Worm (Caenorhabditis elegans) whole organism, L2 larva: ENCODE results near the gene lev-8.

Source experiments
- C34F6.9 ChIP-seq: fragments of 150-350 bp; optimal IDR thresholded peaks from 2 replicates; lab custom pipeline; 2014; ENCODE audit warnings: missing biosample characterization, missing genetic modification characterization
- F13H6.1 ChIP-seq: sonication (generic microtip); optimal IDR thresholded peaks from 2 replicates; lab custom pipeline; 2016; ENCODE audit warnings: missing genetic modification characterization, missing compliant biosample characterization
- R02D3.7 ChIP-seq: fragments of 150-350 bp; optimal IDR thresholded peaks from 2 replicates; lab custom pipeline; 2014; ENCODE audit warnings: missing biosample characterization, missing genetic modification characterization
- Y55F3AM.14 ChIP-seq: fragments of 200-800 bp; sonication (Bioruptor generic); optimal IDR thresholded peaks from 2 replicates; lab custom pipeline; 2018; ENCODE audit warnings: mild to moderate bottlenecking, missing genetic modification characterization, missing compliant biosample characterization
- ZK546.5 ChIP-seq: sonication (generic microtip); optimal IDR thresholded peaks from 2 replicates; lab custom pipeline; 2017; ENCODE audit warnings: missing biosample characterization, missing genetic modification characterization
- alr-1 ChIP-seq: fragments of 150-350 bp; optimal IDR thresholded peaks from 2 replicates; lab custom pipeline; 2014; ENCODE audit warnings: missing biosample characterization, missing genetic modification characterization
- aly-2 ChIP-seq: fragments of 150-350 bp; optimal IDR thresholded peaks from 2 replicates; lab custom pipeline; 2014; ENCODE audit warnings: missing biosample characterization, missing genetic modification characterization
- ama-1 ChIP-seq: fragments of 150-350 bp; optimal IDR thresholded peaks from 2 replicates; lab custom pipeline; 2018; ENCODE audit warnings: inconsistent platforms
- blmp-1 ChIP-seq: sonication (generic microtip); optimal IDR thresholded peaks from 2 replicates; lab custom pipeline; 2017; ENCODE audit warnings: missing genetic modification characterization, mild to moderate bottlenecking, missing compliant biosample characterization, antibody characterized with exemption, moderate library complexity; ENCODE audit not compliant: insufficient read depth
- ceh-16 ChIP-seq: fragments of 150-350 bp; optimal IDR thresholded peaks from 2 replicates; lab custom pipeline; 2014; ENCODE audit warnings: missing biosample characterization, missing genetic modification characterization
- ceh-82 ChIP-seq: fragments of 150-350 bp; optimal IDR thresholded peaks from 2 replicates; lab custom pipeline; 2014; ENCODE audit warnings: missing biosample characterization, missing genetic modification characterization
- crh-2 ChIP-seq: sonication (generic microtip); optimal IDR thresholded peaks from 2 replicates; lab custom pipeline; 2017; ENCODE audit warnings: missing biosample characterization, missing genetic modification characterization
- dmd-4 ChIP-seq: sonication (generic microtip); optimal IDR thresholded peaks from 2 replicates; lab custom pipeline; 2017; ENCODE audit warnings: missing biosample characterization, missing genetic modification characterization
- egl-27 ChIP-seq: sonication (generic microtip); optimal IDR thresholded peaks from 3 replicates; lab custom pipeline; 2017; ENCODE audit warnings: missing biosample characterization, missing genetic modification reagents, missing genetic modification characterization
- elt-1 ChIP-seq: fragments of 150-350 bp; optimal IDR thresholded peaks from 2 replicates; lab custom pipeline; 2014; ENCODE audit warnings: missing biosample characterization, missing genetic modification characterization
- elt-3 ChIP-seq: sonication (generic microtip); optimal IDR thresholded peaks from 2 replicates; lab custom pipeline; 2017; ENCODE audit warnings: missing biosample characterization, missing genetic modification characterization
- fos-1 ChIP-seq: fragments of 150-350 bp; optimal IDR thresholded peaks from 2 replicates; lab custom pipeline; 2014; ENCODE audit warnings: missing biosample characterization, missing genetic modification characterization
- gmeb-1 ChIP-seq: fragments of 150-350 bp; optimal IDR thresholded peaks from 2 replicates; lab custom pipeline; 2014; ENCODE audit warnings: missing biosample characterization, missing genetic modification characterization
- lin-11 ChIP-seq: fragments of 150-350 bp; sonication (generic microtip); optimal IDR thresholded peaks from 2 replicates; lab custom pipeline; 2014; ENCODE audit warnings: missing biosample characterization, missing genetic modification characterization, inconsistent platforms, mixed read lengths
- lin-13 ChIP-seq: fragments of 150-350 bp; optimal IDR thresholded peaks from 2 replicates; lab custom pipeline; 2014; ENCODE audit warnings: missing biosample characterization, missing genetic modification reagents, missing genetic modification characterization
- lin-39 ChIP-seq: fragments of 150-350 bp; optimal IDR thresholded peaks from 2 replicates; lab custom pipeline; 2014; ENCODE audit warnings: missing biosample characterization, missing genetic modification reagents, missing genetic modification characterization
- lsy-2 ChIP-seq, 2 experiments: fragments of 150-350 bp in 1 of 2; sonication (generic microtip) in 1 of 2; optimal IDR thresholded peaks; 2 replicates each; lab custom pipeline; 2014 to 2017; ENCODE audit warnings: missing biosample characterization in 2 of 2, missing genetic modification characterization in 2 of 2
- mab-5 ChIP-seq: fragments of 150-350 bp; optimal IDR thresholded peaks from 2 replicates; lab custom pipeline; 2014; ENCODE audit warnings: missing biosample characterization, missing genetic modification characterization
- mbf-1 ChIP-seq: sonication (generic microtip); optimal IDR thresholded peaks from 2 replicates; lab custom pipeline; 2017; ENCODE audit warnings: missing biosample characterization, missing genetic modification characterization
- mdl-1 ChIP-seq, 2 experiments: fragments of 150-350 bp in 1 of 2; sonication (generic microtip) in 1 of 2; optimal IDR thresholded peaks; 2 replicates each; lab custom pipeline; 2017; ENCODE audit warnings: missing biosample characterization in 2 of 2, missing genetic modification characterization in 2 of 2
- nhr-10 ChIP-seq: sonication (generic microtip); optimal IDR thresholded peaks from 2 replicates; lab custom pipeline; 2017; ENCODE audit warnings: missing biosample characterization, missing genetic modification characterization
- nhr-11 ChIP-seq: fragments of 150-350 bp; optimal IDR thresholded peaks from 2 replicates; lab custom pipeline; 2014; ENCODE audit warnings: missing biosample characterization, missing genetic modification characterization
- nhr-12 ChIP-seq: fragments of 150-350 bp; optimal IDR thresholded peaks from 2 replicates; lab custom pipeline; 2014; ENCODE audit warnings: missing biosample characterization, missing genetic modification characterization
- nhr-129 ChIP-seq: fragments of 150-350 bp; optimal IDR thresholded peaks from 2 replicates; lab custom pipeline; 2014; ENCODE audit warnings: missing biosample characterization, missing genetic modification characterization
- nhr-21 ChIP-seq: fragments of 150-350 bp; optimal IDR thresholded peaks from 2 replicates; lab custom pipeline; 2014; ENCODE audit warnings: missing biosample characterization, missing genetic modification characterization
- nhr-23 ChIP-seq: fragments of 150-350 bp; optimal IDR thresholded peaks from 2 replicates; lab custom pipeline; 2014; ENCODE audit warnings: missing biosample characterization, missing genetic modification reagents, missing genetic modification characterization
- nhr-237 ChIP-seq: fragments of 150-350 bp; optimal IDR thresholded peaks from 2 replicates; lab custom pipeline; 2014; ENCODE audit warnings: missing biosample characterization, missing genetic modification characterization
- nhr-25 ChIP-seq: fragments of 150-350 bp; sonication (generic microtip); optimal IDR thresholded peaks from 3 replicates; lab custom pipeline; 2014; ENCODE audit warnings: missing biosample characterization, missing genetic modification characterization
- nhr-6 ChIP-seq: fragments of 150-350 bp; optimal IDR thresholded peaks from 2 replicates; lab custom pipeline; 2014; ENCODE audit warnings: missing biosample characterization, missing genetic modification characterization
- nhr-77 ChIP-seq: fragments of 150-350 bp; optimal IDR thresholded peaks from 2 replicates; lab custom pipeline; 2014; ENCODE audit warnings: missing biosample characterization, missing genetic modification characterization
- peb-1 ChIP-seq: fragments of 150-350 bp; optimal IDR thresholded peaks from 2 replicates; lab custom pipeline; 2014; ENCODE audit warnings: missing biosample characterization, missing genetic modification characterization
- sem-4 ChIP-seq: fragments of 150-350 bp; optimal IDR thresholded peaks from 2 replicates; lab custom pipeline; 2014; ENCODE audit warnings: missing biosample characterization, missing genetic modification reagents, missing genetic modification characterization
- skn-1 ChIP-seq: sonication (generic microtip); optimal IDR thresholded peaks from 2 replicates; lab custom pipeline; 2017; ENCODE audit warnings: missing biosample characterization, missing genetic modification characterization
- sma-3 ChIP-seq: sonication (generic microtip); optimal IDR thresholded peaks from 2 replicates; lab custom pipeline; 2016; ENCODE audit warnings: missing genetic modification reagents, missing genetic modification characterization, missing compliant biosample characterization
- sma-9 ChIP-seq, 2 experiments: fragments of 150-350 bp in 1 of 2; sonication (generic microtip) in 1 of 2; optimal IDR thresholded peaks; 2 replicates each; lab custom pipeline; 2014 to 2016; ENCODE audit warnings: missing genetic modification characterization in 2 of 2, mild to moderate bottlenecking in 1 of 2, missing biosample characterization in 1 of 2, missing compliant biosample characterization in 1 of 2, missing genetic modification reagents in 1 of 2, moderate library complexity in 1 of 2
- snpc-4 ChIP-seq: fragments of 150-350 bp; optimal IDR thresholded peaks from 2 replicates; lab custom pipeline; 2014; ENCODE audit warnings: missing biosample characterization, missing genetic modification characterization
- unc-39 ChIP-seq: fragments of 150-350 bp; optimal IDR thresholded peaks from 2 replicates; lab custom pipeline; 2014; ENCODE audit warnings: missing biosample characterization, missing genetic modification characterization
- unc-55 ChIP-seq: fragments of 150-350 bp; sonication (generic microtip); optimal IDR thresholded peaks from 3 replicates; lab custom pipeline; 2014; ENCODE audit warnings: missing biosample characterization, missing genetic modification reagents, missing genetic modification characterization
- unc-62 ChIP-seq: fragments of 150-350 bp; optimal IDR thresholded peaks from 2 replicates; lab custom pipeline; 2014; ENCODE audit warnings: missing biosample characterization, missing genetic modification reagents, missing genetic modification characterization
- zag-1 ChIP-seq: fragments of 150-350 bp; optimal IDR thresholded peaks from 2 replicates; lab custom pipeline; 2014; ENCODE audit warnings: missing biosample characterization, missing genetic modification characterization
- ztf-1 ChIP-seq: fragments of 200-800 bp; sonication (Bioruptor generic); conservative IDR thresholded peaks from 2 replicates; pipeline ENCODE4 v1.3.6; 2022; ENCODE audit warnings: missing genetic modification characterization, missing compliant biosample characterization
- ztf-11 ChIP-seq: sonication (generic microtip); optimal IDR thresholded peaks from 2 replicates; lab custom pipeline; 2017; ENCODE audit warnings: missing biosample characterization, missing genetic modification characterization
- ztf-4 ChIP-seq: fragments of 150-350 bp; optimal IDR thresholded peaks from 2 replicates; lab custom pipeline; 2014; ENCODE audit warnings: missing biosample characterization, missing genetic modification characterization

The lev-8 gene

DNA sequence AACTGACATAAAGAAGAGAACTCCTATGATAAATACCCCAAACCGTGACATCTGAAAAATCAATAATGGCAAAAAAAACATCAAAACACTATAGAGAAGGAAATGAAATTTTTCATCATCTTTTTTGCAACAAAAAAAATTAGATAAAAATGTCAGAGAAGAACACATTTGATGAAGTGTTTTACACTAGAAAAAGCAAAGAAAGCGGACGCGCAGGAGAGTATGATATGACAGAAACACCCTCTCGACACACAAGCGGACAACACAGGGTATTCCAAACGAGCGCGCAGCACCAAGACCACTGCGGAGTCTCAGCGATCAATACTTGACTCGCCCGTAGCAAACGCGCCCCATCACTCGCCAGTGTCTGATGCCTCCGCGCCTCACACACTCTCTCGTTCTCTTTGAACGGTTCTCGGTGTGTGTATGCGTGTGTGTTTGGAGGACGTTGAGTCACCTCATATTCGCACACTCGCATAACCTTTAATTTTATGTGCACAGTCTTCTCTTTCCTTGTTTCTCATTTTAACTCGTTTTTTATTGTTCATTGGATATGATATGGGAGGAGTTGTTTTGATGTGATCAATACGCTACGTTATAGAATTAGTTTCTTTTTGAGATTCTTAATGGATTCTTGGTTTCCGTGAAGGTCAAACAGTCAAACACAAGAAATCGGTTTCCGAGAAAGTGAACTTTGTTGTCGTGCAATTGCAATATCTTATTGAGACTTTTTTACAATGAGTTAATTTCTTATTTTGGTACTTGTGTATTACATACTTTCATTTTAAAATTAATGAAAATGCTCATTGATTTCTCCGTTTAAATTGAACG is 14.1 kb upstream of the lev-8 start, which contains the start of gene selt-1.1:
selt-1.1 (minus strand) TSS at position 51 of the 831 bp plus-strand sequence.
- TF ChIP-seq nhr-77 (tag; lab: Kevin White, UChicago) (no peak), lsy-2 (tag; optimal IDR thresholded peaks at IDR 0.05; lab: Kevin White, UChicago) (peak in 1 of 2 experiments; percentile 47), ceh-16 (tag; lab: Kevin White, UChicago) (peak; percentile 24), sma-9 (GFP tag; optimal IDR thresholded peaks at IDR 0.05; lab: Kevin White, UChicago) (peak; percentile 27), sma-9 (tag; optimal IDR thresholded peaks at IDR 0.05; lab: Kevin White, UChicago) (no peak), mab-5 (tag; lab: Kevin White, UChicago) (peak; percentile 10), nhr-129 (tag; lab: Kevin White, UChicago) (peak; percentile 58), egl-27 (tag; lab: Kevin White, UChicago) (no peak), dmd-4 (tag; lab: Kevin White, UChicago) (no peak), lin-13 (GFP tag; lab: Kevin White, UChicago) (no peak), nhr-11 (tag; lab: Kevin White, UChicago) (no peak), crh-2 (peak; percentile 66), nhr-10 (tag; lab: Kevin White, UChicago) (no peak), nhr-237 (tag; lab: Kevin White, UChicago) (no peak), blmp-1 (tag; lab: Kevin White, UChicago) (no peak), nhr-25 (tag; lab: Kevin White, UChicago) (peak; percentile 63), ztf-4 (tag; lab: Kevin White, UChicago) (no peak), lin-39 (tag; lab: Kevin White, UChicago) (no peak), ama-1 (lab: Kevin White, UChicago) (no peak), ZK546.5 (tag; lab: Kevin White, UChicago) (no peak), ceh-82 (tag; lab: Kevin White, UChicago) (no peak), elt-3 (no peak), fos-1 (tag; lab: Kevin White, UChicago) (peak; percentile 96), nhr-21 (no peak), unc-39 (tag; lab: Kevin White, UChicago) (no peak), aly-2 (tag; lab: Kevin White, UChicago) (no peak), snpc-4 (tag; lab: Kevin White, UChicago) (no peak), nhr-12 (tag; lab: Kevin White, UChicago) (no peak), unc-55 (GFP tag; lab: Kevin White, UChicago) (peak; percentile 34), skn-1 (tag; lab: Kevin White, UChicago) (no peak), nhr-6 (tag; lab: Kevin White, UChicago) (no peak), elt-1 (tag; lab: Kevin White, UChicago) (no peak), ztf-1 (no peak), mdl-1 (tag; optimal IDR thresholded peaks at IDR 0.05; lab: Kevin White, UChicago) (no peak), sma-3 (GFP tag; lab: Kevin White, UChicago) (peak; percentile 47), unc-62 (no peak), mbf-1 (tag; lab: Kevin White, UChicago) (no peak), C34F6.9 (tag; lab: Kevin White, UChicago) (peak; percentile 54), ztf-11 (tag; lab: Kevin White, UChicago) (no peak), gmeb-1 (no peak), sem-4 (tag; lab: Kevin White, UChicago) (no peak), zag-1 (no peak), peb-1 (tag; lab: Kevin White, UChicago) (no peak), R02D3.7 (tag; lab: Kevin White, UChicago) (no peak), lin-11 (no peak), nhr-23 (tag; lab: Kevin White, UChicago) (no peak), alr-1 (tag; lab: Kevin White, UChicago) (no peak), F13H6.1 (tag; lab: Kevin White, UChicago) (peak; percentile 62), Y55F3AM.14 (GFP tag; lab: Kevin White, UChicago) (peak; percentile 5)
